Fruit fly (Drosophila melanogaster) whole organism: ENCODE measurements around the gene CG13110.

Experiments used
- CG8478 ChIP-seq: fragments of >200 bp; optimal IDR thresholded peaks from 2 replicates; lab custom pipeline; 2018; ENCODE audit warnings: inconsistent platforms
- Dll ChIP-seq: fragments of >200 bp; optimal IDR thresholded peaks from 2 replicates; lab custom pipeline; 2017
- EcR ChIP-seq, 2 experiments: fragments of >200 bp; optimal IDR thresholded peaks; 2 replicates each; lab custom pipeline; 2017; ENCODE audit warnings: missing biosample characterization in 2 of 2, missing genetic modification characterization in 2 of 2, missing genetic modification reagents in 2 of 2
- pan ChIP-seq: fragments of >200 bp; optimal IDR thresholded peaks from 2 replicates; lab custom pipeline; 2017
- psq ChIP-seq: fragments of >200 bp; optimal IDR thresholded peaks from 2 replicates; lab custom pipeline; 2017
- usp ChIP-seq: fragments of >200 bp; optimal IDR thresholded peaks from 2 replicates; lab custom pipeline; 2017; ENCODE audit warnings: missing biosample characterization, missing genetic modification characterization, mixed read lengths

CG13110 gene

DNA sequence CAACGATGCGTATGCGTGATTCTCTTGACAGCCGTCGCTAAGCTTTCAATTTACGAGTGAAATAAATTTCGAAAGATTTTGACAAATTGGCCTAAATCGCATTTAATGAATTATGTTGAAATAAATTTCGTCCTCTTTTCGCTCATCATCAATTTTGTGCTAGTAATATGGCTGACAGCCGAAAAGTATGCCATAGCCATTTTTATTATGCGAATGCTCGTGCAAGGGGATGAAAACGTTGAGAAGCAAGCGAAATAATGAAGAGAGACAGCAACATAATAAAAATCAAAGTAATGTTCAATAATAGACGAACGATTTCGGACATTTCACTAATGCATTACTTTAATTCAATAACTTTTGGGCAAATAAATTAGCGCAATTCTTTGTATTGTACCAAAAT is 36.0 kb downstream of the CG13110 start:
- TF ChIP-seq EcR (GFP tag; optimal IDR thresholded peaks at IDR 0.05; lab: Kevin White, UChicago) = no peak
- no peak for TF ChIP-seq psq (lab: Kevin White, UChicago)
- TF ChIP-seq Dll = no peak
- no peak for TF ChIP-seq usp (GFP tag; lab: Kevin White, UChicago)
- no peak for TF ChIP-seq pan
- no peak for TF ChIP-seq CG8478

DNA sequence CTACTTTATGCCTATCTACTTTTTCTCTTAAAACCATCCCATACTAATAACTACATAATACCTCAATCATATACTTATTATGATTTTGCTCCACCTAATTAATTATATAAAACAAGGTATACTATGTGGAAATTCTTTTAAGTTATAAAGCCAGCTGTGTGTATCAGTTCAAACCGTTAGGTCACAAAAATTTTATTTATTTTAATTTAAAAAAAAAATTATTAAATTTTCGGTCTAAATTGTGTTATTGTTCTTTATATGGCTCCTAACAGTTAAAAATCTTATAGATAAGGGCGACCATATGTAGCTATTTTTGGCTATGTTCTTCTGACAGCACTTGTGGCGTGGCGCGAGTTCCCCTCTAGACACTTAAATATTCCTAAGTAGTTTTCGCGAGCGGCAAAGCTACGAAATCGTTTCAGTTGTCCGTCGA is 37.0 kb downstream of the CG13110 start, which contains the start of gene Aldh:
Aldh (plus strand) TSS at position 150 of the 433 bp plus-strand sequence.
- TF ChIP-seq psq (lab: Kevin White, UChicago) = no peak
- TF ChIP-seq usp (GFP tag; lab: Kevin White, UChicago) = no peak
- no peak for TF ChIP-seq Dll

DNA sequence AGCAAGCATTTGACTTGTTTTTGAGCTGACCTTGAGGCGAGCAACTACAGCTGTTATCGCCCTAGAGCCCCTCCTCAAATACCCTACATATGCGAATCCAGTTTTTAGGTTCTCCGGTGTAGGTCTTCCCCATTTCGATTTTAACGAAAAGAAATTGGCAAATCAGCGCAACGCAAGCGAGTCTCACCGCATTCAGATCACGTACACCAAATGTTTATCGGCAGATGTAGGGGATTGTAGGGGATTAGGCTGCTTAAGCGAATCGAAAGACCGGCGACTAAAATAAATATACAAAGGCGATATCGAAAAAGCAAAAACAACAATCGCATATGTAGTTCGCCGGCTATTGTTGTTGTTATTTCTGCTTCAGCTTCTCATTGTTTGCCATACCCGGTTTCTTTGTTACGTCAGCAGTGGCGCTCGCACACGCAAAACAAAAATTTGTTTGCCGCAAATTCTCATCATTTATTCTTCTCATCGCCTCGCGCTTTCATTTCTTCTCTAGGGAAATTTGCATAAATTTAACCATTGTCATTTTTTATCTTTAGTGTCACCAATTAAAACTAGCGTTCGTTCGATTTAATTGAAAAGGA is 37.8 kb downstream of the CG13110 start:
- TF ChIP-seq EcR (GFP tag; optimal IDR thresholded peaks at IDR 0.05; lab: Kevin White, UChicago) = no peak
- TF ChIP-seq CG8478 = no peak
- no peak for TF ChIP-seq Dll
- no peak for TF ChIP-seq psq (lab: Kevin White, UChicago)
- no peak for TF ChIP-seq usp (GFP tag; lab: Kevin White, UChicago)
- TF ChIP-seq pan = no peak

DNA sequence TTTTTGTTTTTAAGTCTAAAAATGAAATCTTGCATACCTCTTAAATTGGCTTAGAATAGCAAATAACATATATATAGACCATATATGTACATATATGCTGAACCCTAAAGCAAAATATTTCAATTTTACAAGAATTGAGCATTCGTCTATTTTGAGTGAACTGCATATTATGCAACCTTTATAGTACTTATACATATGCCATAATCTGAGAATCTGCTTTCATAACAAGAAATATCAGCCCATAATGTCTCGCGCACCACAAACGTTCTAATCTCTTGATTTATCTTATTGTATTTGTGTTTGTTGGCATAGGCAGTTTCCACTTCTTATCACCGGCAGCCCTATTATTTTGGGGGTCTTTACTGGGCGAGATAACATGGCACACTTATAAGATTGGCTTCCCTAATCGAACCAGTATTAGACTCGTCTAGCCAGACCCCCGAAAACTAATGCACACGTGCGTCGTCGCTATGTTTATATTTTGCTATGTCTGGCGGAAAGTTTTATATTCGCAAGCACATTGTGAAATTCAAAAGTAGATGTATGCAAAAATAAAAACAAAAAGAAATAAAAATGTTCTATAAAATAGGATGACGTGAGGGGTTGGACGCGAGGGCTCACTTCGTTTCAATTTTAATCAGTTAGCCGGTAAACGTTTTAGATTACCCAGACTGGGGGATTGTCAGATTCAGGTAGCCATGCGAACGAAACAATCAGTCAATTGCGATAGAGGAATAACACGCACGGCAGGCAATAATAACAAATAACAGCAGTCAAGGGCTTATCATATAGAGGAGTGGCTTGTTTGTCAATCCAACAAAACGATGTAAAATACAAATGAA is 38.9 kb downstream of the CG13110 start:
- TF ChIP-seq usp (GFP tag; lab: Kevin White, UChicago) = no peak
- TF ChIP-seq pan = no peak
- no peak for TF ChIP-seq EcR (GFP tag; optimal IDR thresholded peaks at IDR 0.05; lab: Kevin White, UChicago)
- no peak for TF ChIP-seq Dll
- TF ChIP-seq CG8478 = no peak
- no peak for TF ChIP-seq psq (lab: Kevin White, UChicago)

DNA sequence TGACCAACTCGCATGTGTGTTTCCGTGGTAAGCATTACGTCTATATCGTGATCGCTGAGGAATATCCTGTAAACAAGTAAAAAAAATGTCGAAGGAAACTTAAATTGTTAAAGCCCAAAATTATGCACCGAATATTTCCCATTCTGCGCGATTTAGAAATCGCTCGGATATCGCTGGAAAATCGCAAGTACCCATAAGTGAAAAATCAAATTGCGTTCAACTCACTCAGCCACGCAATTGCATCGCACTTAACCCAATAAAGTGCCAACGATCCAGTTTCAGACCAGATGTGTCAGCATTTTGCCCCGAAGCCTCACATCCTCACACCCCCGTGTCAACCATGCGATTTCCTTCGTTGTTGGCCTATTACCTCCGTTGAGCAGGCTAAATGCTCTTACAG is 46.1 kb downstream of the CG13110 start:
- no peak for TF ChIP-seq EcR (GFP tag; optimal IDR thresholded peaks at IDR 0.05; lab: Kevin White, UChicago)
- no peak for TF ChIP-seq pan
- TF ChIP-seq usp (GFP tag; lab: Kevin White, UChicago) = no peak
- TF ChIP-seq psq (lab: Kevin White, UChicago) = no peak
- TF ChIP-seq Dll = no peak
- no peak for TF ChIP-seq CG8478

DNA sequence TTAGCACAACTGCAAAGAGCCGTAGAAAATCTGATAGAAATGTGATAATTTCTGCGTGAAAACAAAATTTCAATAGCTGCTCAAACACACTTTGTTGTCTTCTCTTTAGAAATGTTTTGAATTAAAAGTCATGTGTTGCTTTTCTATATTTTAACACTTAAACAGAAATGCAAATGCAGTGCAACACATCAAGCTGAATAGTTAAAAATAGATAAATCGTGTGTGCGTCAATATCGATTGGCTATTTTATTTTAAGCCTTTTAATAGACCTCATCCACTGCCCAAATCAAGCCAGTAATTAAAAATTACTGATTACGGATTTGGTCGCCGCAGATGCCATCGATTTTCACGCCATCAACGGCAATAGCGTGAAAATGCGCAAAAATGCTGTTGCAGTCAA is 47.6 kb downstream of the CG13110 start, which contains the start of gene CG4438:
CG4438 (minus strand) TSS at position 101 of the 400 bp plus-strand sequence.
- no peak for TF ChIP-seq Dll
- no peak for TF ChIP-seq psq (lab: Kevin White, UChicago)
- no peak for TF ChIP-seq usp (GFP tag; lab: Kevin White, UChicago)
- no peak for TF ChIP-seq pan
- TF ChIP-seq CG8478 = no peak
- TF ChIP-seq EcR (GFP tag; optimal IDR thresholded peaks at IDR 0.05; lab: Kevin White, UChicago) = no peak

DNA sequence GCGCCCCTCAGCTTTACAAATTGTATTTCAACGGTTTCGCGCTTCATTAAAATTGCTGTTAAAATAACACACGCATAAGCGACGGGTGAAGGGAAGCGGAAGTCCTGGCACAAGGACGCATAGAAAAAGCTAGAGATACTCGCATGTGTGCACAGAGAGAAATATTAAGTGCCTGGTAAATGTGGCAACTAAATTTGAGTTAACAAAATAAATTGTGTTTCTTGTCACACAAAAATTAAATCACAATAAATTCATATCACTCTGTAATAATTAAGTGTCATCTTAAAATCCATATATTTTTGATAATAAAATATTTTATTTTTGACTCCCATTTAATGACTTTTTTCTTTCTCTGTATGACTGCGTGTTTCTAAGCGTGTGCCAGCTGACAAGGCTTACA is 49.9 kb downstream of the CG13110 start:
- no peak for TF ChIP-seq CG8478
- TF ChIP-seq usp (GFP tag; lab: Kevin White, UChicago) = no peak
- TF ChIP-seq pan = no peak
- no peak for TF ChIP-seq Dll
- TF ChIP-seq psq (lab: Kevin White, UChicago) = no peak
- no peak for TF ChIP-seq EcR (GFP tag; optimal IDR thresholded peaks at IDR 0.05; lab: Kevin White, UChicago)
